Worm (Caenorhabditis elegans): ENCODE measurements around the gene test-1.

DNA sequence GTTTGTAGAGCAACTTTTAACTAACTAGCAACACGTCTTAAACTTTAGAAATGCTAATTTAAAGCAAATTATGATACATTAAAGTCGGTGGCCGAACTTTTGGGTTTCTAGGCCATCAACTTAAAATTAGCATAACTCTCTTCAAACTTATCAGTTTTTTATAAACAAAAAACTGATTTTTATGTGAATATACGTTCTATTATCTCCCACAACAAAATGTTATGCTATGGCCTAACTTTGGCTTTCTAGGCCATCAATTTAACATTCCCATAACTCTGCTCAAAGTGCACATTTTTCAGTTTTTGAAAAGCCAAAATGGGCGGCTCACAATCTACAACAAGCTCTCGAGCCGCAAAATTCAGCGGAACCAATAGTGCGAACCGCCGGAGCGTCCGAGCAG is 38.5 kb downstream of the test-1 start, which contains the start of gene C54E4.1:
- TF ChIP-seq elt-2 (tag; optimal IDR thresholded peaks at IDR 0.05) = no peak
- TF ChIP-seq zag-1 (tag; optimal IDR thresholded peaks at IDR 0.05) = no peak
- no peak for TF ChIP-seq fkh-2 (tag; optimal IDR thresholded peaks at IDR 0.05)
- no peak for TF ChIP-seq R02D3.7 (tag; optimal IDR thresholded peaks at IDR 0.05)
- no peak for TF ChIP-seq nhr-11 (tag; optimal IDR thresholded peaks at IDR 0.05)
- no peak for TF ChIP-seq egl-5 (tag; optimal IDR thresholded peaks at IDR 0.05)
- TF ChIP-seq mdl-1 (tag; optimal IDR thresholded peaks at IDR 0.05) = no peak
- TF ChIP-seq pqm-1 (tag; optimal IDR thresholded peaks at IDR 0.05) = no peak
- TF ChIP-seq nfya-1 (tag; optimal IDR thresholded peaks at IDR 0.05; ENCODE audit: insufficient read depth) = no peak
- no peak for TF ChIP-seq ceh-82 (tag; optimal IDR thresholded peaks at IDR 0.05)
